Worm (Caenorhabditis elegans) whole organism, young adult: ENCODE data around the gene C01G6.3.

ENCODE experiments used
- F10E7.11 ChIP-seq: sonication (generic microtip); optimal IDR thresholded peaks from 2 replicates; lab custom pipeline; 2017; ENCODE audit warnings: mild to moderate bottlenecking, missing genetic modification characterization, moderate library complexity, missing compliant biosample characterization
- F52B5.7 ChIP-seq: sonication (generic microtip); optimal IDR thresholded peaks from 2 replicates; lab custom pipeline; 2016; ENCODE audit warnings: mild to moderate bottlenecking, missing genetic modification characterization, missing compliant biosample characterization
- F55B11.4 ChIP-seq: sonication (generic microtip); optimal IDR thresholded peaks from 2 replicates; lab custom pipeline; 2016; ENCODE audit warnings: missing compliant biosample characterization, missing genetic modification characterization, borderline replicate concordance; ENCODE audit not compliant: insufficient read depth
- F57A8.1 ChIP-seq: fragments of 200-800 bp; sonication (Bioruptor generic); optimal IDR thresholded peaks from 2 replicates; lab custom pipeline; 2018; ENCODE audit warnings: mild to moderate bottlenecking, missing genetic modification characterization, moderate library complexity, missing compliant biosample characterization
- T26A5.8 ChIP-seq: sonication (generic microtip); optimal IDR thresholded peaks from 2 replicates; lab custom pipeline; 2016; ENCODE audit warnings: missing genetic modification characterization, missing compliant biosample characterization
- Y53F4B.3 ChIP-seq: fragments of 200-800 bp; sonication (Bioruptor generic); IDR thresholded peaks from 2 replicates; pipeline ENCODE4 v1.3.6; 2022; ENCODE audit warnings: missing genetic modification reagents, missing genetic modification characterization, missing compliant biosample characterization
- Y79H2A.3 ChIP-seq: fragments of 200-800 bp; sonication (Bioruptor generic); conservative IDR thresholded peaks from 2 replicates; pipeline ENCODE4 v1.3.6; 2022; ENCODE audit warnings: missing genetic modification reagents, missing genetic modification characterization, missing compliant biosample characterization
- Y95B8A.8 ChIP-seq: fragments of 200-800 bp; sonication (Bioruptor generic); IDR thresholded peaks from 2 replicates; pipeline ENCODE4 v1.3.6; 2022; ENCODE audit warnings: missing genetic modification reagents, missing genetic modification characterization, missing compliant biosample characterization
- ZK185.1 ChIP-seq: sonication (generic microtip); optimal IDR thresholded peaks from 2 replicates; lab custom pipeline; 2016; ENCODE audit warnings: mild to moderate bottlenecking, missing genetic modification characterization, missing compliant biosample characterization; ENCODE audit not compliant: poor library complexity, severe bottlenecking
- aptf-2 ChIP-seq: fragments of 200-800 bp; sonication (Bioruptor generic); conservative IDR thresholded peaks from 2 replicates; pipeline ENCODE4 v1.3.6; 2022; ENCODE audit warnings: missing genetic modification reagents, missing genetic modification characterization, missing compliant biosample characterization
- aptf-3 ChIP-seq: fragments of 200-800 bp; sonication (Bioruptor generic); IDR thresholded peaks from 2 replicates; pipeline ENCODE4 v1.3.6; 2022; ENCODE audit warnings: missing genetic modification characterization, missing compliant biosample characterization
- athp-1 ChIP-seq: sonication (generic microtip); optimal IDR thresholded peaks from 2 replicates; lab custom pipeline; 2017; ENCODE audit warnings: mild to moderate bottlenecking, missing genetic modification characterization, missing compliant biosample characterization
- attf-6 ChIP-seq: fragments of 200-800 bp; sonication (Bioruptor generic); IDR thresholded peaks from 2 replicates; pipeline ENCODE4 v1.3.6; 2022; ENCODE audit warnings: missing genetic modification reagents, missing genetic modification characterization, missing compliant biosample characterization
- ccch-3 ChIP-seq: fragments of 200-800 bp; sonication (Bioruptor generic); optimal IDR thresholded peaks from 2 replicates; lab custom pipeline; 2018; ENCODE audit warnings: mild to moderate bottlenecking, missing genetic modification characterization, missing compliant biosample characterization
- cebp-2 ChIP-seq: fragments of 200-800 bp; sonication (Bioruptor generic); IDR thresholded peaks from 2 replicates; pipeline ENCODE4 v1.3.6; 2022; ENCODE audit warnings: missing genetic modification characterization, missing compliant biosample characterization
- ceh-40 ChIP-seq: fragments of 200-800 bp; sonication (Bioruptor generic); IDR thresholded peaks from 2 replicates; pipeline ENCODE4 v1.3.6; 2022; ENCODE audit warnings: missing genetic modification characterization, missing compliant biosample characterization
- ceh-58 ChIP-seq: fragments of 200-800 bp; sonication (Bioruptor generic); IDR thresholded peaks from 2 replicates; pipeline ENCODE4 v1.3.6; 2022; ENCODE audit warnings: missing genetic modification characterization, missing compliant biosample characterization
- ceh-79 ChIP-seq: sonication (generic microtip); optimal IDR thresholded peaks from 2 replicates; lab custom pipeline; 2017; ENCODE audit warnings: mild to moderate bottlenecking, missing genetic modification characterization, missing compliant biosample characterization
- chd-7 ChIP-seq: sonication (generic microtip); optimal IDR thresholded peaks from 2 replicates; lab custom pipeline; 2016; ENCODE audit warnings: mild to moderate bottlenecking, missing genetic modification characterization, moderate library complexity, missing compliant biosample characterization
- egl-44 ChIP-seq: fragments of 200-800 bp; sonication (Bioruptor generic); IDR thresholded peaks from 2 replicates; pipeline ENCODE4 v1.3.6; 2022; ENCODE audit warnings: missing genetic modification reagents, missing genetic modification characterization, missing compliant biosample characterization
- egrh-3 ChIP-seq: fragments of 200-800 bp; sonication (Bioruptor generic); IDR thresholded peaks from 2 replicates; pipeline ENCODE4 v1.3.6; 2022; ENCODE audit warnings: missing genetic modification reagents, missing genetic modification characterization, missing compliant biosample characterization
- fkh-3 ChIP-seq: sonication (generic microtip); optimal IDR thresholded peaks from 2 replicates; lab custom pipeline; 2016; ENCODE audit warnings: mild to moderate bottlenecking, missing genetic modification characterization, missing compliant biosample characterization
- him-1 ChIP-seq: sonication (generic microtip); optimal IDR thresholded peaks from 2 replicates; lab custom pipeline; 2016; ENCODE audit warnings: missing genotype, missing genetic modification reagents, missing genetic modification characterization, missing compliant biosample characterization
- hlh-12 ChIP-seq: sonication (generic microtip); optimal IDR thresholded peaks from 2 replicates; lab custom pipeline; 2016; ENCODE audit warnings: missing genetic modification characterization, missing compliant biosample characterization
- hmg-1.2 ChIP-seq: fragments of 200-800 bp; sonication (Bioruptor generic); IDR thresholded peaks from 2 replicates; pipeline ENCODE4 v1.3.6; 2022; ENCODE audit warnings: missing genetic modification reagents, missing genetic modification characterization, missing compliant biosample characterization
- hrde-1 ChIP-seq: sonication (generic microtip); optimal IDR thresholded peaks from 2 replicates; lab custom pipeline; 2016; ENCODE audit warnings: missing genetic modification characterization, mild to moderate bottlenecking, missing compliant biosample characterization, moderate library complexity, missing genotype, missing genetic modification reagents, borderline replicate concordance
- hsf-1 ChIP-seq: fragments of 200-800 bp; sonication (Bioruptor generic); IDR thresholded peaks from 2 replicates; pipeline ENCODE4 v1.3.6; 2022; ENCODE audit warnings: missing genetic modification reagents, missing genetic modification characterization, missing compliant biosample characterization
- lag-1 ChIP-seq: fragments of 200-800 bp; sonication (Bioruptor generic); IDR thresholded peaks from 2 replicates; pipeline ENCODE4 v1.3.6; 2022; ENCODE audit warnings: missing genetic modification reagents, missing genetic modification characterization, missing compliant biosample characterization
- lin-40 ChIP-seq: sonication (generic microtip); optimal IDR thresholded peaks from 2 replicates; lab custom pipeline; 2016; ENCODE audit warnings: missing genetic modification characterization, mild to moderate bottlenecking, missing compliant biosample characterization, missing genotype, missing genetic modification reagents
- lin-54 ChIP-seq: fragments of 200-800 bp; sonication (Bioruptor generic); optimal IDR thresholded peaks from 2 replicates; lab custom pipeline; 2018; ENCODE audit warnings: mild to moderate bottlenecking, missing genetic modification characterization, missing compliant biosample characterization
- lir-1 ChIP-seq: fragments of 200-800 bp; sonication (Bioruptor generic); conservative IDR thresholded peaks from 2 replicates; pipeline ENCODE4 v1.3.6; 2022; ENCODE audit warnings: missing genetic modification reagents, missing genetic modification characterization, missing compliant biosample characterization
- madf-10 ChIP-seq: sonication (generic microtip); optimal IDR thresholded peaks from 2 replicates; lab custom pipeline; 2016; ENCODE audit warnings: mild to moderate bottlenecking, missing genetic modification characterization, missing compliant biosample characterization
- madf-3 ChIP-seq: fragments of 200-800 bp; sonication (Bioruptor generic); IDR thresholded peaks from 2 replicates; pipeline ENCODE4 v1.3.6; 2022; ENCODE audit warnings: missing genetic modification reagents, missing genetic modification characterization, missing compliant biosample characterization
- madf-6 ChIP-seq: fragments of 200-800 bp; sonication (Bioruptor generic); IDR thresholded peaks from 2 replicates; pipeline ENCODE4 v1.3.6; 2022; ENCODE audit warnings: missing genetic modification reagents, missing genetic modification characterization, missing compliant biosample characterization
- madf-8 ChIP-seq: fragments of 200-800 bp; sonication (Bioruptor generic); conservative IDR thresholded peaks from 2 replicates; pipeline ENCODE4 v1.3.6; 2022; ENCODE audit warnings: missing genetic modification reagents, missing genetic modification characterization, missing compliant biosample characterization
- pha-4 ChIP-seq: fragments of 150-350 bp; sonication (generic microtip); optimal IDR thresholded peaks from 2 replicates; lab custom pipeline; 2014; ENCODE audit warnings: missing biosample characterization, missing genetic modification reagents, missing genetic modification characterization
- sdz-38 ChIP-seq: sonication (generic microtip); optimal IDR thresholded peaks from 2 replicates; lab custom pipeline; 2016; ENCODE audit warnings: missing genotype, missing genetic modification characterization, missing compliant biosample characterization
- snpc-1.1 ChIP-seq: sonication (generic microtip); optimal IDR thresholded peaks from 2 replicates; lab custom pipeline; 2017; ENCODE audit warnings: missing genetic modification characterization, mild to moderate bottlenecking, missing compliant biosample characterization, antibody characterized with exemption, moderate library complexity, missing genotype, missing genetic modification reagents; ENCODE audit not compliant: insufficient read depth
- snpc-1.3 ChIP-seq: sonication (generic microtip); optimal IDR thresholded peaks from 2 replicates; lab custom pipeline; 2017; ENCODE audit warnings: missing genetic modification characterization, mild to moderate bottlenecking, missing compliant biosample characterization, antibody characterized with exemption, moderate library complexity, missing genotype, missing genetic modification reagents; ENCODE audit not compliant: insufficient read depth
- snpc-4 ChIP-seq, 5 experiments: fragments of 150-350 bp in 1 of 5; sonication (generic microtip) in 4 of 5; optimal IDR thresholded peaks; 2 replicates each; lab custom pipeline; 2014 to 2018; ENCODE audit warnings: missing genetic modification characterization in 5 of 5, missing biosample characterization in 3 of 5, antibody characterized with exemption in 2 of 5, mild to moderate bottlenecking in 2 of 5, missing compliant biosample characterization in 2 of 5, missing genotype in 2 of 5, moderate library complexity in 2 of 5, missing genetic modification reagents in 1 of 5
- tlf-1 ChIP-seq: fragments of 200-800 bp; sonication (Bioruptor generic); optimal IDR thresholded peaks from 2 replicates; lab custom pipeline; 2018; ENCODE audit warnings: mild to moderate bottlenecking, missing genetic modification characterization, missing compliant biosample characterization
- unc-62 ChIP-seq: fragments of 150-350 bp; optimal IDR thresholded peaks from 2 replicates; lab custom pipeline; 2014; ENCODE audit warnings: missing biosample characterization, missing genetic modification reagents, missing genetic modification characterization
- zfh-2 ChIP-seq: fragments of 200-800 bp; sonication (Bioruptor generic); conservative IDR thresholded peaks from 2 replicates; pipeline ENCODE4 v1.3.6; 2022; ENCODE audit warnings: missing genetic modification reagents, missing genetic modification characterization, missing compliant biosample characterization
- ztf-18 ChIP-seq: sonication (generic microtip); optimal IDR thresholded peaks from 2 replicates; lab custom pipeline; 2016; ENCODE audit warnings: missing genotype, mild to moderate bottlenecking, missing genetic modification characterization, missing compliant biosample characterization
- ztf-22 ChIP-seq: fragments of 200-800 bp; sonication (Bioruptor generic); optimal IDR thresholded peaks from 2 replicates; lab custom pipeline; 2018; ENCODE audit warnings: mild to moderate bottlenecking, missing genetic modification characterization, moderate library complexity, missing compliant biosample characterization
- ztf-26 ChIP-seq: sonication (generic microtip); optimal IDR thresholded peaks from 2 replicates; lab custom pipeline; 2017; ENCODE audit warnings: missing genetic modification characterization, missing compliant biosample characterization
- ztf-28 ChIP-seq: fragments of 200-800 bp; sonication (Bioruptor generic); IDR thresholded peaks from 2 replicates; pipeline ENCODE4 v1.3.6; 2022; ENCODE audit warnings: missing genetic modification reagents, missing genetic modification characterization, missing compliant biosample characterization

C01G6.3 gene

DNA sequence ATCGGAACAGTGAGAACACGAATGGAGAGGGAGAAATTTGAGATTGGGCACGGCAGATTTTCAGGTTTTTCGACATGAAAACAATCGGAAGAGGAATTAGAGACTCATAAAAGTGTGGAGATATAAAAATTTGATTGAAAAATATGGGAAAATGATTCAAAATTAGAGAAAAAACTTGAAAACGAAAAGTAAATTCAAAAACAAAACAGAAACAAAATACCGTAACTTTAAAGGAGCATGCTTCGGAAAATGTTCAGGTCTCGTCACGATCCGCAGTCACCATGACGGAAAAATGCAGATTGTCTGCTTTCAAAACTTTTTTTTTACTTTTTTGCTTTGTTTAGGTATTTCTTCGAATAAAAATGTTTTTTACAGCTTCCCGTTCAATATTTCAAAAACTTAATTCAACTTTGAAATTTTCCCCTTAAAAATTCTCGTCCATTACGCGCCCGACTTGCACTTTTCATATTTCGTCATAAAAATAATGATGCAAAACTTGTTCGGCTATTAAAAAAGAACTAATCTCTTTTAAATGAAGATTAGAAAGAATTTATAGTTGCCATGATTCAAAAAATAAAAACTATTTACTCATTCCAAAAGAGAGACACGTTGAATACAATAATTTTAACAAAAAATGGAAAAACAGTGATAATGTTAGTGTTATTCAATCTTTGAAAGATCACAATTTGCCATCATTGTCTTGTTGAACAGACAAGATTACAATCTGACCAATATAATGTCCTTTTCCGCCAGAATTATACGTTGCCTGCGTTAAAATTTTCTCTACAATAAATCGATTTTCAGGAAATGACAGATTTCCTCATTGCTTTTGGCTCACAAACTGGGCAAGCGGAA, 15.7 kb downstream of the C01G6.3 start, which contains the start of gene mtrr-1 (continued):
- TF ChIP-seq aptf-3 (GFP tag; lab: Robert Waterston, UW): no peak
- TF ChIP-seq chd-7: no peak
- peak; percentile 57 for TF ChIP-seq madf-8 (GFP tag; lab: Robert Waterston, UW)
- TF ChIP-seq ceh-58 (GFP tag; lab: Robert Waterston, UW): no peak
- no peak for TF ChIP-seq ceh-79 (tag; lab: Kevin White, UChicago)
- no peak for TF ChIP-seq him-1 (tag; lab: Kevin White, UChicago)
- no peak for TF ChIP-seq ccch-3
- TF ChIP-seq ztf-22 (GFP tag; lab: Kevin White, UChicago): no peak
- no peak for TF ChIP-seq fkh-3 (tag; lab: Kevin White, UChicago)
- TF ChIP-seq attf-6: no peak
- TF ChIP-seq cebp-2 (GFP tag; lab: Robert Waterston, UW): no peak
- no peak for TF ChIP-seq hrde-1 (tag; lab: Kevin White, UChicago)
- no peak for TF ChIP-seq egrh-3 (GFP tag; lab: Robert Waterston, UW)
- peak; percentile 49 for TF ChIP-seq ZK185.1 (tag; lab: Kevin White, UChicago)
- peak; percentile 57; the same call in 1 of the 2 replicates for TF ChIP-seq madf-3 (GFP tag; lab: Robert Waterston, UW)
- TF ChIP-seq zfh-2 (GFP tag; lab: Robert Waterston, UW): no peak
- peak; percentile 87 for TF ChIP-seq madf-6 (GFP tag; lab: Robert Waterston, UW)
- TF ChIP-seq ztf-28 (GFP tag; lab: Robert Waterston, UW): no peak
- TF ChIP-seq T26A5.8 (tag; lab: Kevin White, UChicago): no peak
- TF ChIP-seq Y53F4B.3: no peak
- TF ChIP-seq egl-44: no peak
- no peak for TF ChIP-seq hmg-1.2
- TF ChIP-seq aptf-2 (GFP tag; lab: Robert Waterston, UW): no peak
- no peak for TF ChIP-seq unc-62 (GFP tag; lab: Kevin White, UChicago)
- no peak for TF ChIP-seq Y79H2A.3 (GFP tag; lab: Robert Waterston, UW)
- TF ChIP-seq athp-1: no peak
- peak; percentile 7 for TF ChIP-seq tlf-1 (GFP tag; lab: Kevin White, UChicago)
- no peak for TF ChIP-seq F10E7.11
- no peak for TF ChIP-seq sdz-38
- no peak for TF ChIP-seq hsf-1 (GFP tag; lab: Robert Waterston, UW)
- TF ChIP-seq lin-54: peak; percentile 36
- TF ChIP-seq lin-40 (tag; lab: Kevin White, UChicago): peak; percentile 2
- no peak for TF ChIP-seq lag-1
- TF ChIP-seq snpc-4 (GFP tag; optimal IDR thresholded peaks at IDR 0.05; lab: Kevin White, UChicago): no peak
- TF ChIP-seq snpc-4 (tag; optimal IDR thresholded peaks at IDR 0.05; lab: Kevin White, UChicago): no peak
- TF ChIP-seq F57A8.1 (GFP tag; lab: Kevin White, UChicago): no peak
- TF ChIP-seq ztf-26 (tag; lab: Kevin White, UChicago): no peak
- TF ChIP-seq snpc-1.1: no peak
- TF ChIP-seq ztf-18: no peak
- TF ChIP-seq Y95B8A.8: no peak
- no peak for TF ChIP-seq F55B11.4 (tag; lab: Kevin White, UChicago)
- peak; percentile 46 for TF ChIP-seq snpc-1.3
- TF ChIP-seq F52B5.7: no peak
- TF ChIP-seq ceh-40 (GFP tag; lab: Robert Waterston, UW): no peak
- no peak for TF ChIP-seq madf-10 (tag; lab: Kevin White, UChicago)
- peak; percentile 5; the same call in 1 of the 2 replicates for TF ChIP-seq lir-1
- TF ChIP-seq hlh-12 (tag; lab: Kevin White, UChicago): no peak
- no peak for TF ChIP-seq pha-4 (tag; lab: Kevin White, UChicago)
